Fruit fly (Drosophila melanogaster): ENCODE results near the gene CG3597.

Gene CG3597

dm6 chr2L:2420490-2420889 is 49.2 kb upstream of the CG3597 start, which contains the start of gene CG9886 (continued):
- peak; percentile 56; the same call in 1 of the 2 replicates for TF ChIP-seq MBD-R2 (GFP tag; IDR thresholded peaks at IDR 0.05)
- no peak for TF ChIP-seq so (GFP tag; IDR thresholded peaks at IDR 0.05)
- TF ChIP-seq CG18764 (GFP tag; optimal IDR thresholded peaks at IDR 0.05), result peak; percentile 18
- TF ChIP-seq CG9817 (tag; optimal IDR thresholded peaks at IDR 0.05), result peak; percentile 70
- TF ChIP-seq CG33213 (GFP tag; optimal IDR thresholded peaks at IDR 0.05), result no peak
- TF ChIP-seq CG3281 (GFP tag; optimal IDR thresholded peaks at IDR 0.05), result peak; percentile 52
- TF ChIP-seq lab (GFP tag; optimal IDR thresholded peaks at IDR 0.05), result peak; percentile 62
- TF ChIP-seq nmo (GFP tag; optimal IDR thresholded peaks at IDR 0.05), result peak; percentile 84
- peak; percentile 59 for TF ChIP-seq oc (tag; optimal IDR thresholded peaks at IDR 0.05)
- peak; percentile 21 for TF ChIP-seq tio (GFP tag; optimal IDR thresholded peaks at IDR 0.05)
- TF ChIP-seq Mrtf (GFP tag; IDR thresholded peaks at IDR 0.05), result no peak
- TF ChIP-seq CG1603 (tag; optimal IDR thresholded peaks at IDR 0.05), result peak; percentile 38
- TF ChIP-seq CG2116 (GFP tag; optimal IDR thresholded peaks at IDR 0.05), result peak; percentile 43
- peak in 1 of 2 experiments; percentile 38 for TF ChIP-seq chif (GFP tag; optimal IDR thresholded peaks at IDR 0.05)
- peak; percentile 67 for TF ChIP-seq CG13775 (GFP tag; optimal IDR thresholded peaks at IDR 0.05)
- peak; percentile 39 for TF ChIP-seq Spps (tag; optimal IDR thresholded peaks at IDR 0.05)
- peak; percentile 30 for TF ChIP-seq YL-1 (GFP tag; optimal IDR thresholded peaks at IDR 0.05)
- peak; percentile 21 for TF ChIP-seq jing (GFP tag; optimal IDR thresholded peaks at IDR 0.05)
- TF ChIP-seq gem (tag; optimal IDR thresholded peaks at IDR 0.05), result peak; percentile 87
- no peak for TF ChIP-seq Hr78 (GFP tag; optimal IDR thresholded peaks at IDR 0.05)
- peak; percentile 43 for TF ChIP-seq E2f1 (GFP tag; IDR thresholded peaks at IDR 0.05)
- no peak for TF ChIP-seq slp2 (GFP tag; optimal IDR thresholded peaks at IDR 0.05)
- peak; percentile 80 for TF ChIP-seq dmrt11E (tag; optimal IDR thresholded peaks at IDR 0.05)
- no peak for TF ChIP-seq Dfd (GFP tag; optimal IDR thresholded peaks at IDR 0.05)
- no peak for TF ChIP-seq dysf (GFP tag; IDR thresholded peaks at IDR 0.05)
- TF ChIP-seq CG14441 (GFP tag; IDR thresholded peaks at IDR 0.05), result peak; percentile 60
- TF ChIP-seq Asciz (GFP tag; optimal IDR thresholded peaks at IDR 0.05), result no peak
- TF ChIP-seq sug (tag; optimal IDR thresholded peaks at IDR 0.05), result no peak
- no peak for TF ChIP-seq CG34422 (GFP tag; IDR thresholded peaks at IDR 0.05)
- TF ChIP-seq Awh (GFP tag; IDR thresholded peaks at IDR 0.05), result no peak
- TF ChIP-seq CG17361 (GFP tag; IDR thresholded peaks at IDR 0.05), result peak; percentile 82
- TF ChIP-seq org-1 (GFP tag; optimal IDR thresholded peaks at IDR 0.05), result peak; percentile 23
- TF ChIP-seq CG15601 (tag; optimal IDR thresholded peaks at IDR 0.05), result peak; percentile 72
- peak; percentile 67 for TF ChIP-seq tin (GFP tag; optimal IDR thresholded peaks at IDR 0.05)
- TF ChIP-seq Mad (GFP tag; optimal IDR thresholded peaks at IDR 0.05), result peak; percentile 50
- peak; percentile 25 for TF ChIP-seq Fer2 (tag; optimal IDR thresholded peaks at IDR 0.05)
- TF ChIP-seq GATAe (GFP tag; conservative IDR thresholded peaks at IDR 0.05), result no peak
- TF ChIP-seq hbn (GFP tag; IDR thresholded peaks at IDR 0.05; ENCODE audit: partially characterized antibody), result no peak
- no peak for TF ChIP-seq CG11085 (GFP tag; IDR thresholded peaks at IDR 0.05)
- TF ChIP-seq cg (GFP tag; optimal IDR thresholded peaks at IDR 0.05), result no peak
- TF ChIP-seq Doc3 (GFP tag; IDR thresholded peaks at IDR 0.05; ENCODE audit: partially characterized antibody), result no peak
- peak; percentile 26 for TF ChIP-seq CG5245 (GFP tag; optimal IDR thresholded peaks at IDR 0.05)
- TF ChIP-seq CG1233 (GFP tag; optimal IDR thresholded peaks at IDR 0.05), result peak; percentile 27
- TF ChIP-seq Bteb2 (GFP tag; optimal IDR thresholded peaks at IDR 0.05), result peak; percentile 34
- peak; percentile 73 for TF ChIP-seq CG10267 (tag; optimal IDR thresholded peaks at IDR 0.05)
- TF ChIP-seq ken (GFP tag; IDR thresholded peaks at IDR 0.05), result no peak; the same call in 2 of the 3 replicates
- no peak for TF ChIP-seq CG4707 (GFP tag; optimal IDR thresholded peaks at IDR 0.05)
- TF ChIP-seq sens (GFP tag), result peak; percentile 86
- no peak for TF ChIP-seq shn (GFP tag; optimal IDR thresholded peaks at IDR 0.05)
- TF ChIP-seq Abd-B (GFP tag; optimal IDR thresholded peaks at IDR 0.05), result peak; percentile 12
- peak; percentile 87 for TF ChIP-seq CG12391 (tag; optimal IDR thresholded peaks at IDR 0.05)
